Worm (Caenorhabditis elegans) whole organism, early embryonic: ENCODE data around the gene T01D1.7.

Experiments
- B0310.2 ChIP-seq: sonication (generic microtip); optimal IDR thresholded peaks from 2 replicates; lab custom pipeline; 2016; ENCODE audit warnings: mild to moderate bottlenecking, missing genetic modification characterization, missing compliant biosample characterization
- F13C5.2 ChIP-seq: sonication (generic microtip); optimal IDR thresholded peaks from 2 replicates; lab custom pipeline; 2017; ENCODE audit warnings: mild to moderate bottlenecking, missing genetic modification characterization, inconsistent platforms, missing compliant biosample characterization
- aly-1 ChIP-seq: sonication (generic microtip); optimal IDR thresholded peaks from 2 replicates; lab custom pipeline; 2016; ENCODE audit warnings: missing genetic modification characterization, missing compliant biosample characterization
- ama-1 ChIP-seq: fragments of 150-350 bp; optimal IDR thresholded peaks from 2 replicates; lab custom pipeline; 2014
- ceh-13 ChIP-seq: fragments of 200-800 bp; sonication (Bioruptor generic); optimal IDR thresholded peaks from 2 replicates; lab custom pipeline; 2018; ENCODE audit warnings: mild to moderate bottlenecking, missing genetic modification characterization, missing compliant biosample characterization
- ceh-36 ChIP-seq: sonication (generic microtip); optimal IDR thresholded peaks from 2 replicates; lab custom pipeline; 2016; ENCODE audit warnings: missing genetic modification characterization, inconsistent platforms, missing compliant biosample characterization
- ets-7 ChIP-seq: sonication (generic microtip); optimal IDR thresholded peaks from 2 replicates; lab custom pipeline; 2016; ENCODE audit warnings: missing genotype, missing genetic modification characterization, missing compliant biosample characterization
- flt-1 ChIP-seq: fragments of 200-800 bp; sonication (Bioruptor generic); IDR thresholded peaks from 2 replicates; pipeline ENCODE4 v1.3.6; 2022; ENCODE audit warnings: missing genetic modification characterization, missing compliant biosample characterization
- hmbx-1 ChIP-seq: sonication (generic microtip); optimal IDR thresholded peaks from 2 replicates; lab custom pipeline; 2016; ENCODE audit warnings: mild to moderate bottlenecking, missing genetic modification characterization, missing compliant biosample characterization
- hmg-4 ChIP-seq: fragments of 200-800 bp; sonication (Bioruptor generic); optimal IDR thresholded peaks from 2 replicates; lab custom pipeline; 2018; ENCODE audit warnings: mild to moderate bottlenecking, missing genetic modification characterization, missing compliant biosample characterization
- hnd-1 ChIP-seq: sonication (generic microtip); optimal IDR thresholded peaks from 2 replicates; lab custom pipeline; 2016; ENCODE audit warnings: missing genetic modification characterization, missing compliant biosample characterization
- pes-1 ChIP-seq: fragments of 200-800 bp; sonication (Bioruptor generic); IDR thresholded peaks from 2 replicates; pipeline ENCODE4 v1.3.6; 2022; ENCODE audit warnings: missing genetic modification reagents, missing genetic modification characterization, missing compliant biosample characterization
- scrt-1 ChIP-seq: fragments of 200-800 bp; sonication (Bioruptor generic); IDR thresholded peaks from 2 replicates; pipeline ENCODE4 v1.3.6; 2022; ENCODE audit warnings: missing genetic modification characterization, missing compliant biosample characterization
- sea-1 ChIP-seq: fragments of 200-800 bp; sonication (Bioruptor generic); conservative IDR thresholded peaks from 2 replicates; pipeline ENCODE4 v1.3.6; 2022; ENCODE audit warnings: missing genetic modification characterization, missing compliant biosample characterization
- tbx-11 ChIP-seq: fragments of 200-800 bp; sonication (Bioruptor generic); IDR thresholded peaks from 2 replicates; pipeline ENCODE4 v1.3.6; 2022; ENCODE audit warnings: missing genetic modification characterization, missing compliant biosample characterization
- tbx-37 ChIP-seq: fragments of 200-800 bp; sonication (Bioruptor generic); conservative IDR thresholded peaks from 2 replicates; pipeline ENCODE4 v1.3.6; 2022; ENCODE audit warnings: missing genetic modification reagents, missing genetic modification characterization, missing compliant biosample characterization
- tra-4 ChIP-seq: sonication (generic microtip); optimal IDR thresholded peaks from 2 replicates; lab custom pipeline; 2017; ENCODE audit warnings: missing genetic modification characterization, missing compliant biosample characterization

T01D1.7 gene

DNA sequence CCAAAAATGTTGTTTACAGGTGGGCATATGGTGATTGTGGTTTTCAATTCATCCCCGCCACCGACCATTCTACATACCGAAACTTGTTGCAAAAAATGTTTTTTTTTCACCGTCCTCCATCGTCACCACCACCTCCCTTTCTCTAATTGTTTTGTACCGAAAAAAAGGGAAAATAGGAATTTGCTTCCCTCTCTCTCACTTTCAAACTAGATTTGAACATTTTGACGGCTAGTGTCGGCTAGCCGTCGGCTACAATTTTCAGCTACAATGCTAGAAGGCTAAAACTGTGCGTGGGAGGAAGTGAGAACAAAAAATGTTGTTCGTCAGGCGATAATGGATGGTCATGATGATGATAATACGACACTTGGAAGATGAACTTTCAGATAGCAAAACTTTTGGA lies 4.6 kb upstream of the T01D1.7 start:
- no peak for TF ChIP-seq B0310.2
- TF ChIP-seq sea-1 (GFP tag; lab: Robert Waterston, UW), result no peak
- TF ChIP-seq tbx-11 (GFP tag; lab: Robert Waterston, UW), result no peak
- TF ChIP-seq tbx-37 (GFP tag; lab: Robert Waterston, UW), result no peak
- no peak for TF ChIP-seq F13C5.2 (tag; lab: Kevin White, UChicago)
- TF ChIP-seq ets-7 (tag; lab: Kevin White, UChicago), result no peak
- TF ChIP-seq hnd-1 (tag; lab: Kevin White, UChicago), result no peak
- TF ChIP-seq flt-1, result no peak
- no peak for TF ChIP-seq pes-1 (GFP tag; lab: Robert Waterston, UW)
- TF ChIP-seq tra-4 (tag; lab: Kevin White, UChicago), result no peak
- no peak for TF ChIP-seq hmbx-1
- no peak for TF ChIP-seq hmg-4 (GFP tag; lab: Kevin White, UChicago)
- TF ChIP-seq ceh-36 (tag; lab: Kevin White, UChicago), result no peak
- no peak for TF ChIP-seq scrt-1
- no peak for TF ChIP-seq aly-1 (tag; lab: Kevin White, UChicago)
- TF ChIP-seq ama-1, result no peak
- no peak for TF ChIP-seq ceh-13

DNA sequence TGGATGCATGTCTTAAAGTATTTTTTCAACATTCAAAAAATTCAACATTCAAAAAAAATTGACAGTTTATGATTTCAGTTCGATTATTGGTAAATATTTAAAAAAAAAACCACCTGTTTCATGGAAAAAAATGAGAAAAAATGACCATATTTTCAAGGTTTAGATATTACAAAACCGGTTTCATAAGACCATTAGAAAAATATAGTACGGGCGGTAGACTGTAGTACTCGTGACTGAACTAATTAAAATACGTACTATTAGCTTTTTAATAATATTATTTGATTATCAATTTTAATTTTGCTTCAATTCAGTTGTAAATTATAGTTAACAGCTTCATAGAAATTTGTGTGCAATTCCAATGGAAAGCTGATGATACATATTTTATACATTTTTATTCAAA lies 3.0 kb upstream of the T01D1.7 start:
- TF ChIP-seq ama-1, result no peak
- TF ChIP-seq tra-4 (tag; lab: Kevin White, UChicago), result no peak
- TF ChIP-seq aly-1 (tag; lab: Kevin White, UChicago), result no peak
- no peak for TF ChIP-seq sea-1 (GFP tag; lab: Robert Waterston, UW)
- no peak for TF ChIP-seq tbx-37 (GFP tag; lab: Robert Waterston, UW)
- TF ChIP-seq flt-1, result no peak
- no peak for TF ChIP-seq hmbx-1
- TF ChIP-seq hmg-4 (GFP tag; lab: Kevin White, UChicago), result no peak
- TF ChIP-seq ets-7 (tag; lab: Kevin White, UChicago), result no peak
- no peak for TF ChIP-seq scrt-1

DNA sequence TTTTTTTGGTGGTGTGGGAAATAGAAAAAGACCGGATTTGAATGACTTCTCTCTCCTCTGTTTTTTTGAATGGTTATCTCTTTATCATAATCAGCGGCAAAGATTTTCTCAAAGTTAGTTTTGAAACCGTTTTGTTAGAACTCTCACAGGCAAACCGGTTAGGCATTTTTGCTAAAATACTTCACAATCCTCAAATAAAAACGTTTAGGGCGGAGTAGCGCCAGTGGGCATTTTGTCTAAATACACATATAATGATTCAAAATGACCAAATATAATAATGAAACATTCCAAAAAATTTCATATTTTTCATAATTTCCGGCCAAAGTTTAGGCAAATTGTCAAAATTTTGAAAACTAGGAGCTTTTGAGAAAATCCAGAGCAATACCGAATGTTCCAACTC lies 2.3 kb upstream of the T01D1.7 start, which contains the start of gene T01D1.3:
TSS of gene T01D1.3 (minus strand) at position 101 of the 400 bp plus-strand sequence.
- TF ChIP-seq pes-1 (GFP tag; lab: Robert Waterston, UW) (no peak), ceh-36 (tag; lab: Kevin White, UChicago) (no peak), B0310.2 (no peak), flt-1 (no peak), hmbx-1 (no peak), ceh-13 (no peak), ama-1 (no peak), hmg-4 (GFP tag; lab: Kevin White, UChicago) (no peak), scrt-1 (no peak), hnd-1 (tag; lab: Kevin White, UChicago) (no peak), F13C5.2 (tag; lab: Kevin White, UChicago) (no peak), ets-7 (tag; lab: Kevin White, UChicago) (no peak)

DNA sequence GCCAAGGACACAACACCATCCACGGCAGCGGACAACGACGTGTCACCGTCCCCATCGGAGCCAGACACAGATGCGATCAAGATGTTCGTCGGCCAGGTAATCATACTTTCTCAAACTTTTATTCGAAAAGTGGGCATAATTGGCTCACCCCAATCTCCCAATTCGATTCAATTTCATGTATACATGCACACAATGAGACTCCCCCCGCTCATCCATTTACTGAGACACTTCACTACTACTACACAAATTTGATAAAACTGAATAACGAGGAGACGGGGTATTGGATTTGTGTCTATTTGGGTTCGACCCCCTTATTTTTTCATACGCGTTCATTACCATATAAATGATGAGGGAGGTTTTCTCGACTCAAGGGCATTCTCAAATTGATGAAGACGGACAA lies 10.3 kb downstream of the T01D1.7 start:
- TF ChIP-seq B0310.2 (no peak), sea-1 (GFP tag; lab: Robert Waterston, UW) (no peak), hmg-4 (GFP tag; lab: Kevin White, UChicago) (no peak), hmbx-1 (no peak), scrt-1 (no peak), F13C5.2 (tag; lab: Kevin White, UChicago) (no peak), ets-7 (tag; lab: Kevin White, UChicago) (no peak), tbx-11 (GFP tag; lab: Robert Waterston, UW) (no peak), tra-4 (tag; lab: Kevin White, UChicago) (no peak), ama-1 (no peak), flt-1 (no peak), hnd-1 (tag; lab: Kevin White, UChicago) (no peak), ceh-36 (tag; lab: Kevin White, UChicago) (no peak), pes-1 (GFP tag; lab: Robert Waterston, UW) (no peak), tbx-37 (GFP tag; lab: Robert Waterston, UW) (no peak)

DNA sequence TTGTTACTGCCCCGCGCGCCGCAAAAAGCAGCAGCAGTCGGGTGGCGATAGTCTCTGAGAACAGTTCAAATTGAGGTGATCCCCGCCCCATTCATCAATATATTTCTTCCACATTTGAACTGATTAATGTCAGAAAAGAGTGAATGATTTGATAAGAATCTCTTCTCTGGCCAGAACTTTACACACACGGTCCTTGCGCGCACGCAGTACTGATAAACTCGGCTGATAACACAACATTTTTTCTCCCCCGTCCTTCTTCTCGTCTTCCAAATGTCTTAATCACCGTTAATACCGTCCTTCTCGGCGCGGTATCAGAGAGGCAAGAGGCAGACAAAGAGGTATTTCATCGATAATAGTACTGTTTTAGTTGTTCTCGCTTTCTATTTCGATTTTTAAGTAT lies 11.4 kb downstream of the T01D1.7 start, which contains the start of gene etr-1:
TSS of gene etr-1 (plus strand) at position 193 of the 400 bp plus-strand sequence.
- TF ChIP-seq tbx-37 (GFP tag; lab: Robert Waterston, UW), result no peak
- no peak for TF ChIP-seq tra-4 (tag; lab: Kevin White, UChicago)
- TF ChIP-seq ama-1, result no peak
- no peak for TF ChIP-seq ets-7 (tag; lab: Kevin White, UChicago)
- TF ChIP-seq B0310.2, result no peak
- no peak for TF ChIP-seq pes-1 (GFP tag; lab: Robert Waterston, UW)
- no peak for TF ChIP-seq aly-1 (tag; lab: Kevin White, UChicago)
- no peak for TF ChIP-seq hmg-4 (GFP tag; lab: Kevin White, UChicago)
- TF ChIP-seq tbx-11 (GFP tag; lab: Robert Waterston, UW), result no peak

DNA sequence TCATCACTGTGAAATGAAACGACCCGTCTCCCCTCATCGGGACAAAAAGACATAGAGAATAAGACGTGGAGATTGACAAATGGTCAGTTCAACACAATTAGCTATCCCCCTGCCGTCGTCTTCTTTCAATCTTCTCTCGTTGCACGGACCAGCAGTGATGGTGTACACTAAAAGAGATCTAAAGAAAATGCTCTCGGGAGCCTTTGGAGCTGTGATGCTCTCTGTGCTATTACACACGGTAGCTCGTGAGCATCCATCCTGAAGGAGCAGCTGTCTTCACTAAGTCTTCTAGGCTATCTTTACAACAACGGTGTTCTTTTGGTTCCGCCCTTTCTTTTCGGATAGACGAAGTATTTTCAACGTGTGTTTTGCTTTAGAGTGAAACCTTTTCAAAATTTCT lies 12.3 kb downstream of the T01D1.7 start:
- TF ChIP-seq aly-1 (tag; lab: Kevin White, UChicago) (no peak), hmg-4 (GFP tag; lab: Kevin White, UChicago) (no peak), ets-7 (tag; lab: Kevin White, UChicago) (no peak), pes-1 (GFP tag; lab: Robert Waterston, UW) (no peak), tbx-37 (GFP tag; lab: Robert Waterston, UW) (no peak), ama-1 (no peak), F13C5.2 (tag; lab: Kevin White, UChicago) (no peak), ceh-36 (tag; lab: Kevin White, UChicago) (no peak), tra-4 (tag; lab: Kevin White, UChicago) (no peak)

DNA sequence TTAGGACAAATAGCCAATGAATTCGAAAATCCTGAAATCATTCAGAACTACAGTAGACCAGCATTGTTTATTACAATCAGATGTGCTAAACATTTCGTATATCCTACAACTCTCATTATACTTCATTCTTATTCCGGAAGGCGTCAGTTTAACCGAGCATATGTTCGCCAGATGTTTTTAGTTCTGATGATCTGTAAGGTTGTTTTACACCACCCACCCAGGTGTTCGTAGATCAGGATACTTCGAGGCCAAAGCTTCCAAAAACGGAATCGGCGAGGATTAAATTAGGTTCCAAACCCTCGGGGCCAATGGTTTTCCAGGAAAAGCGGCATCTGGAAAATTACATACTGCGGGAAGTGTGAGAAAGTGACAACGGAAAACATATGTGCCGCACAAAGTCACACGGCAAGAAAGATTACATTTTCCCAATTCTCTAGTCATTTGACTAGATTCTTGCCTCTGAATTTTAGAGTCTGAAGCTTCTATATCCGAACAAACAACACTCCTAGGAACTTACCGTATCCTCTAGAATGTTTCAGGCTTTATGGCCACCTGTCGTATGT lies 12.9 kb downstream of the T01D1.7 start:
- TF ChIP-seq hmbx-1 (no peak), hnd-1 (tag; lab: Kevin White, UChicago) (no peak), pes-1 (GFP tag; lab: Robert Waterston, UW) (no peak), sea-1 (GFP tag; lab: Robert Waterston, UW) (no peak), ceh-36 (tag; lab: Kevin White, UChicago) (no peak), B0310.2 (no peak), flt-1 (no peak), ets-7 (tag; lab: Kevin White, UChicago) (no peak), tbx-11 (GFP tag; lab: Robert Waterston, UW) (no peak), hmg-4 (GFP tag; lab: Kevin White, UChicago) (no peak), ama-1 (no peak), ceh-13 (no peak), F13C5.2 (tag; lab: Kevin White, UChicago) (no peak), tbx-37 (GFP tag; lab: Robert Waterston, UW) (no peak), tra-4 (tag; lab: Kevin White, UChicago) (no peak), aly-1 (tag; lab: Kevin White, UChicago) (no peak), scrt-1 (no peak)
